Worm (Caenorhabditis elegans): ENCODE results near the gene pax-1.

DNA sequence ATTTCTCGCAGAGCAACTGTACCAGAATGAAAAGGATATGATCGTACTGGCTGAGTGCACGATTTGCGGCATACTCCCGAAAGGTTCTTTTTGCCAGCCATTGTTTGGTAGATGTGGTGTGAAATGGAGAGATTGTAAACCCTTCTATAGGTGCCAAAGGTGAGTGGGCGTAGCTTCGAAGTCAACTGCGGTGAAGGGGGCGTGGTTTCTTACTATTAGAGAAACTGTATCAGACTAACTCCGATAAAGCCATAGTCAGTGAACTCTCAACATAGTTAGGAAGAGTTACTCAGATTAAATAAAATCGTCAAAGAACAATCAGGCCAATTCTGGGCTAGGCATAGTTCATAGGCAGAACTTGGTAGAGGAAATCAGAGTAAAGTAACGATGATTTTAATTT lies 47.4 kb upstream of the pax-1 start, which contains the start of gene F20D6.9:
- TF ChIP-seq snpc-4 (tag; optimal IDR thresholded peaks at IDR 0.05): no peak
- no peak for TF ChIP-seq nhr-76 (tag; optimal IDR thresholded peaks at IDR 0.05)
- no peak for TF ChIP-seq ceh-39 (tag; optimal IDR thresholded peaks at IDR 0.05)
- no peak for TF ChIP-seq nhr-12 (tag; optimal IDR thresholded peaks at IDR 0.05)
- no peak for TF ChIP-seq blmp-1 (tag; optimal IDR thresholded peaks at IDR 0.05)
- TF ChIP-seq lsy-2 (tag; optimal IDR thresholded peaks at IDR 0.05): no peak
- TF ChIP-seq hlh-1 (tag; optimal IDR thresholded peaks at IDR 0.05): no peak
- TF ChIP-seq ztf-11 (tag; optimal IDR thresholded peaks at IDR 0.05): no peak
- no peak for TF ChIP-seq elt-3 (tag; optimal IDR thresholded peaks at IDR 0.05)
